Worm (Caenorhabditis elegans) whole organism, mixed stage, embryonic: Measurements from ENCODE around the gene C06B3.1.

Source experiments
- nhr-12 ChIP-seq: fragments of 150-350 bp; optimal IDR thresholded peaks from 2 replicates; lab custom pipeline; 2014; ENCODE audit warnings: missing biosample characterization, missing genetic modification characterization
- snpc-4 ChIP-seq: fragments of 150-350 bp; optimal IDR thresholded peaks from 2 replicates; lab custom pipeline; 2014; ENCODE audit warnings: missing biosample characterization, missing genetic modification characterization
- ztf-11 ChIP-seq: fragments of 150-350 bp; optimal IDR thresholded peaks from 2 replicates; lab custom pipeline; 2014; ENCODE audit warnings: missing biosample characterization, missing genetic modification characterization

- no peak for TF ChIP-seq nhr-12 (tag; lab: Kevin White, UChicago)
- no peak for TF ChIP-seq ztf-11 (tag; lab: Kevin White, UChicago)
- TF ChIP-seq snpc-4 (tag; lab: Kevin White, UChicago): no peak
Observed at ce11 chrV:13892457-13893375, 9.9 kb upstream of the C06B3.1 start, which contains the start of gene sptl-3.
